Worm (Caenorhabditis elegans) whole organism, late embryonic: ENCODE results near the gene F23D12.1.
"Not testable (repeated sequence)": the region's sequence is repeated elsewhere in the genome, so short reads cannot be mapped to it uniquely, and the experiment has no call there.

ENCODE experiments used
- C08G9.2 ChIP-seq: sonication (generic microtip); optimal IDR thresholded peaks from 2 replicates; lab custom pipeline; 2016; ENCODE audit warnings: mild to moderate bottlenecking, missing genetic modification characterization, moderate library complexity, missing compliant biosample characterization
- C38D4.7 ChIP-seq: fragments of 200-800 bp; sonication (Bioruptor generic); optimal IDR thresholded peaks from 2 replicates; lab custom pipeline; 2018; ENCODE audit warnings: mild to moderate bottlenecking, missing genetic modification characterization, moderate library complexity, missing compliant biosample characterization
- K02D7.2 ChIP-seq: sonication (generic microtip); optimal IDR thresholded peaks from 2 replicates; lab custom pipeline; 2017; ENCODE audit warnings: mild to moderate bottlenecking, missing genetic modification characterization, missing compliant biosample characterization
- Y22D7AL.16 ChIP-seq: sonication (generic microtip); optimal IDR thresholded peaks from 2 replicates; lab custom pipeline; 2016; ENCODE audit warnings: missing genetic modification characterization, missing compliant biosample characterization
- ama-1 ChIP-seq: fragments of 150-350 bp; optimal IDR thresholded peaks from 2 replicates; lab custom pipeline; 2014
- ceh-22 ChIP-seq: sonication (generic microtip); optimal IDR thresholded peaks from 2 replicates; lab custom pipeline; 2017; ENCODE audit warnings: missing biosample characterization, missing genetic modification characterization
- ceh-24 ChIP-seq: sonication (generic microtip); optimal IDR thresholded peaks from 2 replicates; lab custom pipeline; 2016; ENCODE audit warnings: mild to moderate bottlenecking, missing genetic modification characterization, missing compliant biosample characterization
- che-1 ChIP-seq: sonication (generic microtip); optimal IDR thresholded peaks from 2 replicates; lab custom pipeline; 2016; ENCODE audit warnings: mild to moderate bottlenecking, missing genetic modification characterization, missing compliant biosample characterization
- elt-4 ChIP-seq: sonication (generic microtip); optimal IDR thresholded peaks from 2 replicates; lab custom pipeline; 2016; ENCODE audit warnings: missing genetic modification characterization, missing compliant biosample characterization
- fkh-10 ChIP-seq: fragments of 150-350 bp; optimal IDR thresholded peaks from 2 replicates; lab custom pipeline; 2014; ENCODE audit warnings: missing biosample characterization, missing genetic modification reagents, missing genetic modification characterization
- hlh-6 ChIP-seq: sonication (generic microtip); optimal IDR thresholded peaks from 2 replicates; lab custom pipeline; 2016; ENCODE audit warnings: missing genotype, missing genetic modification characterization, missing compliant biosample characterization
- hlh-8 ChIP-seq: sonication (generic microtip); optimal IDR thresholded peaks from 2 replicates; lab custom pipeline; 2016; ENCODE audit warnings: missing genotype, missing genetic modification characterization, missing compliant biosample characterization
- lim-6 ChIP-seq: sonication (generic microtip); optimal IDR thresholded peaks from 2 replicates; lab custom pipeline; 2016; ENCODE audit warnings: missing genetic modification characterization, missing compliant biosample characterization
- lin-11 ChIP-seq: fragments of 200-800 bp; sonication (Bioruptor generic); optimal IDR thresholded peaks from 2 replicates; lab custom pipeline; 2018; ENCODE audit warnings: mild to moderate bottlenecking, missing genetic modification characterization, missing compliant biosample characterization
- madf-2 ChIP-seq: sonication (generic microtip); optimal IDR thresholded peaks from 2 replicates; lab custom pipeline; 2017; ENCODE audit warnings: missing genetic modification characterization, missing compliant biosample characterization
- mec-3 ChIP-seq: sonication (generic microtip); optimal IDR thresholded peaks from 2 replicates; lab custom pipeline; 2016; ENCODE audit warnings: borderline replicate concordance, missing genetic modification characterization, missing compliant biosample characterization
- nfya-1 ChIP-seq: sonication (generic microtip); optimal IDR thresholded peaks from 2 replicates; lab custom pipeline; 2017; ENCODE audit warnings: missing genetic modification characterization, mild to moderate bottlenecking, missing compliant biosample characterization, antibody characterized with exemption, moderate library complexity
- nhr-11 ChIP-seq: fragments of 150-350 bp; optimal IDR thresholded peaks from 2 replicates; lab custom pipeline; 2014; ENCODE audit warnings: missing biosample characterization, missing genetic modification characterization
- nhr-232 ChIP-seq: sonication (generic microtip); optimal IDR thresholded peaks from 2 replicates; lab custom pipeline; 2016; ENCODE audit warnings: missing genetic modification characterization, missing compliant biosample characterization
- odd-2 ChIP-seq: sonication (generic microtip); optimal IDR thresholded peaks from 2 replicates; lab custom pipeline; 2017; ENCODE audit warnings: antibody characterized with exemption, mild to moderate bottlenecking, missing genetic modification characterization, missing compliant biosample characterization
- pag-3 ChIP-seq: sonication (generic microtip); optimal IDR thresholded peaks from 2 replicates; lab custom pipeline; 2016; ENCODE audit warnings: missing compliant biosample characterization, missing genetic modification characterization, borderline replicate concordance
- pax-1 ChIP-seq: fragments of 150-350 bp; optimal IDR thresholded peaks from 2 replicates; lab custom pipeline; 2014; ENCODE audit warnings: missing biosample characterization, missing genetic modification characterization
- pha-2 ChIP-seq: sonication (generic microtip); optimal IDR thresholded peaks from 2 replicates; lab custom pipeline; 2017; ENCODE audit warnings: mild to moderate bottlenecking, missing genetic modification characterization, missing compliant biosample characterization
- pha-4 ChIP-seq: fragments of 150-350 bp; optimal IDR thresholded peaks from 2 replicates; lab custom pipeline; 2018; ENCODE audit warnings: missing biosample characterization, missing genetic modification reagents, missing genetic modification characterization
- rnt-1 ChIP-seq: sonication (generic microtip); optimal IDR thresholded peaks from 2 replicates; lab custom pipeline; 2016; ENCODE audit warnings: missing genetic modification characterization, missing compliant biosample characterization
- sox-2 ChIP-seq: fragments of 200-800 bp; sonication (Bioruptor generic); IDR thresholded peaks from 2 replicates; pipeline ENCODE4 v1.3.6; 2022; ENCODE audit warnings: missing genetic modification reagents, missing genetic modification characterization, missing compliant biosample characterization
- sox-4 ChIP-seq: sonication (generic microtip); optimal IDR thresholded peaks from 2 replicates; lab custom pipeline; 2017; ENCODE audit warnings: mild to moderate bottlenecking, missing genetic modification characterization, inconsistent platforms, missing compliant biosample characterization
- syd-9 ChIP-seq: sonication (generic microtip); optimal IDR thresholded peaks from 2 replicates; lab custom pipeline; 2016; ENCODE audit warnings: mild to moderate bottlenecking, missing genetic modification characterization, moderate library complexity, missing compliant biosample characterization
- tbx-7 ChIP-seq: sonication (generic microtip); optimal IDR thresholded peaks from 2 replicates; lab custom pipeline; 2016; ENCODE audit warnings: missing genotype, missing genetic modification characterization, missing compliant biosample characterization
- ttx-3 ChIP-seq: sonication (generic microtip); optimal IDR thresholded peaks from 2 replicates; lab custom pipeline; 2016; ENCODE audit warnings: missing genetic modification reagents, missing genetic modification characterization, missing compliant biosample characterization
- unc-3 ChIP-seq, 2 experiments: fragments of 200-800 bp in 1 of 2; sonication (Bioruptor generic) in 1 of 2; sonication (generic microtip) in 1 of 2; conservative IDR thresholded peaks in 1 of 2; optimal IDR thresholded peaks in 1 of 2; 2 replicates each; pipeline versions ENCODE4 v1.3.6 to Lab custom; 2016 to 2022; ENCODE audit warnings: missing compliant biosample characterization in 2 of 2, missing genetic modification characterization in 2 of 2, missing genetic modification reagents in 1 of 2

Gene F23D12.1

DNA sequence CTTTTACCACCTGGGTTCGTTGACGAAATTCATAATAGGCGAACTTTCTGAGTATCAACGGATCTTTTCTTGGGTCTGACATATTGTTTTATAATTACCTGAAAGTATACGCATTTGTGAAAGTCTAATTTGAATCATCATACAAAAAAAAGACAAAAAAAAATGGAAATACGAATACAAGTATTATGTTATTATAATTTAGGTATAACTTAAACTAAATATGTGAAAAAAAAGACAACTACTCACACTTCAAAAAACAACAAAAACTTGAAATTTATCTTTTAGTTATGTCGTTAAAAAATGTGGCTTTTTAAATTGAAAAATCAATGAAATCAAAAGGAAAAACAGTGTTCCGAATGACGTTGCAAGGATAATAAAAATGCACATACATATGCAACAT, 15.2 kb downstream of the F23D12.1 start, which contains the start of gene fbxa-179:
Gene fbxa-179 (minus strand): TSS at position 101 of the 400 bp plus-strand sequence.
- no peak for TF ChIP-seq ceh-22 (tag; lab: Kevin White, UChicago)
- no peak for TF ChIP-seq ceh-24 (tag; lab: Kevin White, UChicago)
- no peak for TF ChIP-seq nhr-232 (tag; lab: Kevin White, UChicago)
- TF ChIP-seq hlh-8 (tag; lab: Kevin White, UChicago): no peak
- TF ChIP-seq C08G9.2: no peak
- no peak for TF ChIP-seq hlh-6 (tag; lab: Kevin White, UChicago)
- TF ChIP-seq, all 69 proteins: peak for 0

DNA sequence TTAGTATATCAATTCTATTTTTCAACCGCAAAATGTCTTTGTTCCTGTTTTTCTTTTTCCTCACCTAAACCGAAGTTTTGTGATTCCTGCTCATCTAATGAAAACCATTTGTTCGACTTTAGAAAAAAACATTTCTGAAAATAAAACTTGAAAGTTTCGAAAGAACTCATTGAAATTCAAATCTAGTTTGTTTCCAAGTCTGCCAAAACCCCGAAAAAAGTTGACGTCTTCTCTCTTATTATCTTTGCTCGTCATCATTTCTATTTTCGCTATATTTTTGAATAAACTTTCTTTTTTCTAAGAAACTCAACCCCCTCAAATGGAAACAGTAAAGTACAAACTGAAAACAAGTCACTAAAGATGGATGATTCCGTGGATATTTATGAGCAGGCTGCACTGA, 22.1 kb downstream of the F23D12.1 start, which contains the start of gene frpr-17:
Gene frpr-17 (plus strand): TSS at position 301 of the 400 bp plus-strand sequence.
- TF ChIP-seq K02D7.2 (tag; lab: Kevin White, UChicago) (no peak), pag-3 (tag; lab: Kevin White, UChicago) (no peak), che-1 (tag; lab: Kevin White, UChicago) (no peak), rnt-1 (tag; lab: Kevin White, UChicago) (no peak), madf-2 (tag; lab: Kevin White, UChicago) (no peak), ama-1 (lab: Kevin White, UChicago) (no peak), elt-4 (tag; lab: Kevin White, UChicago) (no peak), unc-3 (GFP tag; conservative IDR thresholded peaks at IDR 0.05; lab: Robert Waterston, UW) (no peak), unc-3 (tag; optimal IDR thresholded peaks at IDR 0.05; lab: Kevin White, UChicago) (no peak), sox-4 (tag; lab: Kevin White, UChicago) (no peak), lim-6 (no peak)
- TF ChIP-seq, all 69 proteins: peak for 0

DNA sequence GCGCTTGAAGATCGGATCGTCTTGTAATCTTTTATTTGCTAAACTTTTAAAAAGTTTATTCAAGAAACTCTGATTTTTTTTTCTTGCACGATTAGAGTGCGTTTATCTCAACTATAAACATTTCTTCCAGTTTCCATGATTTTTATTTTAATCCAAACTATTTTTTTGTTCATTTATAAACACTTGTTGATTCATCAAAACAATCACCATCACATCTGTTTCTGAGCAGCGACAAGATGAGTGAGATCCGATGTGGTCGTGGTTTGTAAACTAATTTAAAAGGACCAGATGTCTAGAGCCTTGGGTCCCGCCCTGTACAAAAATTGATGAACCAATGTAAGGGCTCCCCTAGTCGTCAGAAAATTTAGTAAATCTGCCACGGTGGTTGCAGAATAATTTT, 26.7 kb downstream of the F23D12.1 start:
- peak; percentile 7 for TF ChIP-seq hlh-8 (tag; lab: Kevin White, UChicago)
- no peak for TF ChIP-seq pha-4 (tag; lab: Kevin White, UChicago)
- TF ChIP-seq lin-11 (tag; lab: Kevin White, UChicago): no peak
- no peak for TF ChIP-seq madf-2 (tag; lab: Kevin White, UChicago)
- TF ChIP-seq Y22D7AL.16 (tag; lab: Kevin White, UChicago): no peak
- TF ChIP-seq fkh-10 (GFP tag; lab: Kevin White, UChicago): no peak
- no peak for TF ChIP-seq ttx-3 (tag; lab: Kevin White, UChicago)
- TF ChIP-seq, all 69 proteins: peak for 1

DNA sequence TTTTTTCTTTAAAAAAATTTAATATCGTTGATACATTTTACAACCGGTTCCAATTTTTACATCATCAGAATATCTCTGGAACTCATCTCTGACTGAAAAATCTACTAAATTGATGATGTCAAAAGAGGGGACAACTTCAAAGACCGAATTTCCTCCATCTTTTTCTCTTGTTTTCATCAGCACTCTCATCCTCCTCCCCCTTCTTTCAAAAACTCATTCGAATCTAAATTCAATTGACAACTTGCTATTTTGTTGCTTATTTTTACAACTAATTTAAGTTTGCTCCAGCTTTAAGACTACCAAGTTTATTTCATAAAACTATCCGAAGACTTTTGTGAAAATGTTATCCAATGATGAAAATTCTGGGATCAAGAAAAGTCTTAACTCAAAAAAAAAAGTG, 28.9 kb downstream of the F23D12.1 start:
- TF ChIP-seq rnt-1 (tag; lab: Kevin White, UChicago): no peak

DNA sequence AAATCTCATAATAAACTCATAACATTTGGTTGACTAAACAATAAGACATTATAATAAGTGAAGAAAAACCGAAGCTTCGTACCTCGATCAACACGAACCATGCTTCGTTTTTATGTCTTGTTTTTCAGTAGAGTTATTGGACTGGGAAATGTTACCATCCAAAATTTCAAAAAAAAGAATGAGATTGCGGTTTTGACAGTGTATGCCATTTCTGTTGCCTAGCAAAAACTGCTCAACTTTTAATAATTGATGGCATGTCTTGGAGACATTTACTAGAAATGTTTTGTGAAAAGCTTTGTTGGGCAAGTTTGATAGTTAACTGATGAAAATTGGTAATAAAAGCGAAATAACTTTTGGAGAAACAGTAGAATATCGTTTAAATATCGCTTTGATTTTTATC, 32.7 kb downstream of the F23D12.1 start, which contains the start of gene Y60A9.1:
Gene Y60A9.1 (minus strand): TSS at position 101 of the 400 bp plus-strand sequence.
- TF ChIP-seq nhr-11 (tag; lab: Kevin White, UChicago): no peak
- TF ChIP-seq Y22D7AL.16 (tag; lab: Kevin White, UChicago): no peak
- no peak for TF ChIP-seq odd-2 (tag; lab: Kevin White, UChicago)
- TF ChIP-seq pha-2 (tag; lab: Kevin White, UChicago): no peak
- TF ChIP-seq nfya-1 (tag; lab: Kevin White, UChicago): no peak
- no peak for TF ChIP-seq pax-1 (tag; lab: Kevin White, UChicago)
- TF ChIP-seq C38D4.7: no peak
- no peak for TF ChIP-seq syd-9
- no peak for TF ChIP-seq tbx-7 (tag; lab: Kevin White, UChicago)
- no peak for TF ChIP-seq pha-4 (tag; lab: Kevin White, UChicago)
- no peak for TF ChIP-seq che-1 (tag; lab: Kevin White, UChicago)
- TF ChIP-seq mec-3 (tag; lab: Kevin White, UChicago): no peak
- TF ChIP-seq elt-4 (tag; lab: Kevin White, UChicago): no peak

DNA sequence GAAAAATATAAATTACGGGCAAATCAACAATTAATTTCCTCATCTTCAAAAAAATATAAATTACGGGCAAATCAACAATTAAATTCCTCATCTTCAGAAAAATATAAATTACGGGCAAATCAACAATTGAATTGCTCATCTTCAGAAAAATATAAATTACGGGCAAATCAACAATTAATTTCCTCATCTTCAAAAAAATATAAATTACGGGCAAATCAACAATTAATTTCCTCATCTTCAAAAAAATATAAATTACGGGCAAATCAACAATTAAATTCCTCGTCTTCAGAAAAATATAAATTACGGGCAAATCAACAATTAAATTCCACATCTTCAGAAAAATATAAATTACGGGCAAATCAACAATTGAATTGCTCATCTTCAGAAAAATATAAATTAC, 40.2 kb downstream of the F23D12.1 start:
- TF ChIP-seq sox-2 (GFP tag; lab: Robert Waterston, UW): peak; percentile 63
- TF ChIP-seq unc-3 (GFP tag; conservative IDR thresholded peaks at IDR 0.05; lab: Robert Waterston, UW): 0 out of 2 replicates have a peak, but pooled peaks have one; percentile 15
- not testable (repeated sequence) for TF ChIP-seq unc-3 (tag; optimal IDR thresholded peaks at IDR 0.05; lab: Kevin White, UChicago)
